Worm (Caenorhabditis elegans) whole organism, early embryonic: ENCODE results near the gene egl-36.

ENCODE experiments used
- pes-1 ChIP-seq: fragments of 200-800 bp; sonication (Bioruptor generic); IDR thresholded peaks from 2 replicates; pipeline ENCODE4 v1.3.6; 2022; ENCODE audit warnings: missing genetic modification reagents, missing genetic modification characterization, missing compliant biosample characterization
- scrt-1 ChIP-seq: fragments of 200-800 bp; sonication (Bioruptor generic); IDR thresholded peaks from 2 replicates; pipeline ENCODE4 v1.3.6; 2022; ENCODE audit warnings: missing genetic modification characterization, missing compliant biosample characterization

- TF ChIP-seq pes-1 (GFP tag; lab: Robert Waterston, UW) = no peak
- TF ChIP-seq scrt-1 (GFP tag; lab: Robert Waterston, UW) = no peak
These were observed 19.3 kb downstream of the egl-36 start, which contains the start of gene R07A4.3 for ce11 chrX:10753403-10753802.
